Fruit fly (Drosophila melanogaster): ENCODE data around the gene CG33725.

The CG33725 gene

dm6 chr3L:12506963-12507552 lies 24.6 kb downstream of the CG33725 start (continued):
- TF ChIP-seq CG11398 (GFP tag; optimal IDR thresholded peaks at IDR 0.05) (no peak), Med (GFP tag) (peak; percentile 31), hkb (optimal IDR thresholded peaks at IDR 0.05) (no peak), hkb (GFP tag; IDR thresholded peaks at IDR 0.05) (0 out of 2 replicates have a peak, but pooled peaks have one; percentile 23), CG16813 (GFP tag; IDR thresholded peaks at IDR 0.05; ENCODE audit: partially characterized antibody) (0 out of 3 replicates have a peak, but pooled peaks have one; percentile 21), z (GFP tag; IDR thresholded peaks at IDR 0.05) (peak; percentile 42; the same call in 2 of the 3 replicates), CG2116 (GFP tag; optimal IDR thresholded peaks at IDR 0.05) (no peak), CG5245 (GFP tag; optimal IDR thresholded peaks at IDR 0.05) (no peak)

DNA sequence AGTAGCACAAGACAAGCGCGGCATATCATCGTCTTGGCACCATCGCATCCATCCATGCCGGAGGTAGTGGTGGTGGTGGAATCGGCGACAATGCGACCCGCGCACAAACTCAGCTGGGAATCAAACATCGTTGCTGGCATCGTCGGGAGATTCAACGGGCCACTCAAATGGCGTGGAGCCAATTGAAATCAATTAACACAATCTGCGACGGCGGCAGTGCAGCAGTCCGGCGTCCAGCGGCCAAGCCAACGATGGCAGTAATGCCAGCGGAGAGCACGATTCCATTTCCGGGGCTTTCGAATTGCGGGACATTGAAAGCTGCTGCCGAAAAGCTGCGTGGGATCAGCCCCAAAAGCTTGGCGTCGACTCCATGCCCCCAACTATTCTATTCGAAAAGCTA lies 25.2 kb downstream of the CG33725 start, which contains the start of gene CG10654:
CG10654 (minus strand) TSS at position 270 of the 400 bp plus-strand sequence.
- TF ChIP-seq Bteb2 (GFP tag; optimal IDR thresholded peaks at IDR 0.05) (no peak), CG6175 (GFP tag; IDR thresholded peaks at IDR 0.05) (peak; percentile 14; the same call in 1 of the 3 replicates), CG15514 (GFP tag; optimal IDR thresholded peaks at IDR 0.05) (peak; percentile 28), Med (GFP tag) (peak; percentile 70), CG13296 (GFP tag; optimal IDR thresholded peaks at IDR 0.05) (peak; percentile 15), Fer1 (GFP tag; optimal IDR thresholded peaks at IDR 0.05) (peak; percentile 41), CG6791 (GFP tag; IDR thresholded peaks at IDR 0.05; ENCODE audit: partially characterized antibody) (0 out of 3 replicates have a peak, but pooled peaks have one; percentile 38), CG6683 (GFP tag; optimal IDR thresholded peaks at IDR 0.05) (peak; percentile 4), Awh (GFP tag; IDR thresholded peaks at IDR 0.05) (0 out of 2 replicates have a peak, but pooled peaks have one; percentile 11), MESR4 (GFP tag; optimal IDR thresholded peaks at IDR 0.05) (peak; percentile 7), Ets97D (GFP tag; optimal IDR thresholded peaks at IDR 0.05) (peak; percentile 38), sens (GFP tag) (peak; percentile 51), ci (GFP tag; IDR thresholded peaks at IDR 0.05) (peak; percentile 60; the same call in 2 of the 3 replicates), CG9727 (GFP tag; optimal IDR thresholded peaks at IDR 0.05) (no peak), B-H2 (GFP tag; optimal IDR thresholded peaks at IDR 0.05) (no peak), CG7987 (GFP tag; optimal IDR thresholded peaks at IDR 0.05) (peak; percentile 33), pb (GFP tag; optimal IDR thresholded peaks at IDR 0.05) (peak; percentile 9), mirr (GFP tag; optimal IDR thresholded peaks at IDR 0.05) (no peak), fru (optimal IDR thresholded peaks at IDR 0.05) (no peak), CG34376 (GFP tag; optimal IDR thresholded peaks at IDR 0.05) (peak; percentile 45), Rfx (GFP tag; IDR thresholded peaks at IDR 0.05) (0 out of 2 replicates have a peak, but pooled peaks have one; percentile 18), CG18011 (GFP tag; optimal IDR thresholded peaks at IDR 0.05) (no peak), E2f2 (GFP tag; IDR thresholded peaks at IDR 0.05) (peak; percentile 10; the same call in 1 of the 2 replicates), h (optimal IDR thresholded peaks at IDR 0.05) (no peak), CG18599 (GFP tag; optimal IDR thresholded peaks at IDR 0.05) (peak; percentile 37)

DNA sequence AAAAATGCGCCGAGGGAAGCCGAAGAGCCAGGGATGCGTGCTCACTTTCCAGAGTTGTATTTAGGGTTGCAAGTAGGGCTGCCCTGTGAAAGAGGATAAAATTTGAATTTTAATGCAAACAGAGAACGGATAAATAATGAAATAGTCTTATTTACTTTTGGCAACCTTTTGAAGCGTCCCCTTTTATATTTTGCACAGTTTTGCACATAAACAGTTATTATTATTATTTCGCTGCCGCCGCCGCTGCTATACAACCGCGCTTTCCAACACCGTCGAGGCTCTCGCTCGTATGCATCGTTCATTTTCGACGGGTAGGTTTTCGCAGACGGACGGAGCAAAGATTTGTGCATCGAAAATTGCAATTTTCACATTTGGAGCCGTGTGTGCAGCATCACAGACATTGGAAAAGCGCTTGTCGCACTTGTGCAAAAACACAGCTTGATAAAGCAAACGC lies 32.4 kb downstream of the CG33725 start, which contains the start of the genes sti and tral:
sti (minus strand) TSS at position 54 of the 454 bp plus-strand sequence.
tral (plus strand) TSS at position 298 of the 454 bp plus-strand sequence.
- TF ChIP-seq CG32767 (GFP tag; IDR thresholded peaks at IDR 0.05) (peak; percentile 67; the same call in 1 of the 2 replicates), CG34422 (GFP tag; IDR thresholded peaks at IDR 0.05) (peak; percentile 79; the same call in 2 of the 3 replicates), CG13296 (GFP tag; optimal IDR thresholded peaks at IDR 0.05) (peak; percentile 72), nerfin-1 (tag; optimal IDR thresholded peaks at IDR 0.05) (peak; percentile 81), tgo (GFP tag; IDR thresholded peaks at IDR 0.05) (peak; percentile 87), CG10462 (GFP tag; optimal IDR thresholded peaks at IDR 0.05) (peak; percentile 85), bab2 (GFP tag; optimal IDR thresholded peaks at IDR 0.05) (peak; percentile 96), al (GFP tag; IDR thresholded peaks at IDR 0.05) (peak; percentile 81), CG11695 (GFP tag; IDR thresholded peaks at IDR 0.05) (peak; percentile 68; the same call in 2 of the 3 replicates), pzg (GFP tag; optimal IDR thresholded peaks at IDR 0.05) (peak; percentile 93), Ets65A (GFP tag) (peak; percentile 100), sna (GFP tag; IDR thresholded peaks at IDR 0.05; ENCODE audit: partially characterized antibody) (0 out of 2 replicates have a peak, but pooled peaks have one; percentile 17), CG3065 (GFP tag; optimal IDR thresholded peaks at IDR 0.05) (peak; percentile 64), zfh1 (GFP tag; IDR thresholded peaks at IDR 0.05) (peak; percentile 86), CG13287 (GFP tag; IDR thresholded peaks at IDR 0.05; ENCODE audit: partially characterized antibody) (peak; percentile 44; the same call in 1 of the 2 replicates), h (optimal IDR thresholded peaks at IDR 0.05) (no peak), CG6254 (GFP tag; optimal IDR thresholded peaks at IDR 0.05) (peak; percentile 71), pfk (GFP tag; optimal IDR thresholded peaks at IDR 0.05) (peak; percentile 54), dm (GFP tag; optimal IDR thresholded peaks at IDR 0.05) (peak; percentile 87)
